Fruit fly (Drosophila melanogaster) whole organism, embryonic: ENCODE measurements around the gene scrib.

Source experiments
- Adf1 ChIP-seq: fragments of 200-800 bp; sonication (Bioruptor generic); IDR thresholded peaks from 2 replicates; pipeline ENCODE4 v1.3.6; 2022; ENCODE audit warnings: missing biosample characterization, missing genetic modification characterization
- Bdp1 ChIP-seq: fragments of 200-800 bp; sonication (Bioruptor generic); optimal IDR thresholded peaks from 3 replicates; lab custom pipeline; 2016; ENCODE audit warnings: missing biosample characterization, missing genetic modification characterization
- Bgb ChIP-seq: fragments of 200-800 bp; sonication (Bioruptor generic); IDR thresholded peaks from 2 replicates; pipeline ENCODE4 v1.3.6; 2022; ENCODE audit warnings: missing biosample characterization, missing genetic modification characterization; ENCODE audit not compliant: partially characterized antibody
- Blimp-1 ChIP-seq: fragments of 200-800 bp; sonication (Bioruptor generic); optimal IDR thresholded peaks from 3 replicates; lab custom pipeline; 2018; ENCODE audit warnings: missing biosample characterization, missing genetic modification characterization, mild to moderate bottlenecking, moderate library complexity, missing genetic modification reagents
- CG10431 ChIP-seq: fragments of 200-800 bp; sonication (Bioruptor generic); optimal IDR thresholded peaks from 3 replicates; lab custom pipeline; 2018; ENCODE audit warnings: missing biosample characterization, mild to moderate bottlenecking, missing genetic modification characterization
- CG12659 ChIP-seq: fragments of 200-800 bp; sonication (Bioruptor generic); optimal IDR thresholded peaks from 3 replicates; lab custom pipeline; 2017; ENCODE audit warnings: mild to moderate bottlenecking, missing biosample characterization, missing genetic modification reagents, missing genetic modification characterization
- CG13296 ChIP-seq: fragments of 200-800 bp; sonication (Bioruptor generic); optimal IDR thresholded peaks from 3 replicates; lab custom pipeline; 2018; ENCODE audit warnings: missing biosample characterization, mild to moderate bottlenecking, missing genetic modification characterization
- CG17568 ChIP-seq: fragments of 200-800 bp; sonication (Bioruptor generic); optimal IDR thresholded peaks from 2 replicates; lab custom pipeline; 2018; ENCODE audit warnings: missing biosample characterization, mild to moderate bottlenecking, missing genetic modification characterization, moderate library complexity
- CG30020 ChIP-seq: fragments of 200-800 bp; optimal IDR thresholded peaks from 2 replicates; lab custom pipeline; 2019; ENCODE audit warnings: missing biosample characterization, mild to moderate bottlenecking, missing genetic modification characterization, moderate library complexity
- CG3163 ChIP-seq: fragments of 200-800 bp; sonication (Bioruptor generic); optimal IDR thresholded peaks from 3 replicates; lab custom pipeline; 2016; ENCODE audit warnings: missing biosample characterization, missing genetic modification characterization
- CG32532 ChIP-seq: fragments of 200-800 bp; sonication (Bioruptor generic); IDR thresholded peaks from 2 replicates; pipeline ENCODE4 v1.3.6; 2022; ENCODE audit warnings: missing biosample characterization, missing genetic modification characterization
- CG3847 ChIP-seq: fragments of 200-800 bp; sonication (Bioruptor generic); IDR thresholded peaks from 2 replicates; pipeline ENCODE4 v1.3.6; 2022; ENCODE audit warnings: missing biosample characterization, missing genetic modification characterization
- CG3995 ChIP-seq: fragments of 200-800 bp; sonication (Bioruptor generic); optimal IDR thresholded peaks from 3 replicates; lab custom pipeline; 2016; ENCODE audit warnings: missing biosample characterization, missing genetic modification characterization
- CG4617 ChIP-seq: fragments of 200-800 bp; sonication (Bioruptor generic); optimal IDR thresholded peaks from 3 replicates; lab custom pipeline; 2016; ENCODE audit warnings: missing biosample characterization, missing genetic modification characterization, borderline replicate concordance
- CG4820 ChIP-seq: fragments of 200-800 bp; sonication (Bioruptor generic); optimal IDR thresholded peaks from 3 replicates; lab custom pipeline; 2016; ENCODE audit warnings: missing biosample characterization, missing genetic modification characterization
- CG7556 ChIP-seq: fragments of 200-800 bp; sonication (Bioruptor generic); optimal IDR thresholded peaks from 2 replicates; lab custom pipeline; 2017; ENCODE audit warnings: missing biosample characterization, mild to moderate bottlenecking, missing genetic modification characterization
- CG7786 ChIP-seq: fragments of 200-800 bp; sonication (Bioruptor generic); optimal IDR thresholded peaks from 2 replicates; lab custom pipeline; 2016; ENCODE audit warnings: missing biosample characterization, missing genetic modification characterization
- CG8388 ChIP-seq: fragments of 200-800 bp; sonication (Bioruptor generic); optimal IDR thresholded peaks from 2 replicates; lab custom pipeline; 2019; ENCODE audit warnings: missing biosample characterization, mild to moderate bottlenecking, missing genetic modification characterization, moderate library complexity
- Camta ChIP-seq: fragments of 200-800 bp; sonication (Bioruptor generic); optimal IDR thresholded peaks from 2 replicates; lab custom pipeline; 2016; ENCODE audit warnings: missing biosample characterization, missing genetic modification characterization
- Drgx ChIP-seq: fragments of 200-800 bp; sonication (Bioruptor generic); IDR thresholded peaks from 2 replicates; pipeline ENCODE4 v1.3.6; 2022; ENCODE audit warnings: missing biosample characterization, missing genetic modification characterization
- ERR ChIP-seq: fragments of 200-800 bp; sonication (Bioruptor generic); optimal IDR thresholded peaks from 2 replicates; lab custom pipeline; 2016; ENCODE audit warnings: missing biosample characterization, missing genetic modification characterization
- Gsc ChIP-seq: fragments of 200-800 bp; sonication (Bioruptor generic); IDR thresholded peaks from 2 replicates; pipeline ENCODE4 v1.3.6; 2022; ENCODE audit warnings: missing biosample characterization, missing genetic modification characterization
- HLHmδ ChIP-seq: fragments of 200-800 bp; sonication (Bioruptor generic); optimal IDR thresholded peaks from 2 replicates; lab custom pipeline; 2018; ENCODE audit warnings: missing biosample characterization, mild to moderate bottlenecking, missing genetic modification characterization, moderate library complexity
- HmgD ChIP-seq: fragments of 200-800 bp; sonication (Bioruptor generic); optimal IDR thresholded peaks from 3 replicates; lab custom pipeline; 2016; ENCODE audit warnings: missing biosample characterization, missing genetic modification characterization
- HmgZ ChIP-seq: fragments of 200-800 bp; sonication (Bioruptor generic); optimal IDR thresholded peaks from 2 replicates; lab custom pipeline; 2018; ENCODE audit warnings: missing biosample characterization, mild to moderate bottlenecking, missing genetic modification characterization
- Lpt ChIP-seq: fragments of >200 bp; optimal IDR thresholded peaks from 2 replicates; lab custom pipeline; 2018; ENCODE audit warnings: missing biosample characterization, missing genetic modification characterization
- Meics ChIP-seq: fragments of 200-800 bp; sonication (Bioruptor generic); optimal IDR thresholded peaks from 2 replicates; lab custom pipeline; 2017; ENCODE audit warnings: missing biosample characterization, mild to moderate bottlenecking, missing genetic modification characterization
- NK7.1 ChIP-seq: fragments of 200-800 bp; sonication (Bioruptor generic); optimal IDR thresholded peaks from 3 replicates; lab custom pipeline; 2016; ENCODE audit warnings: missing biosample characterization, missing genetic modification characterization
- NfI ChIP-seq: fragments of 200-800 bp; sonication (Bioruptor generic); optimal IDR thresholded peaks from 3 replicates; lab custom pipeline; 2018; ENCODE audit warnings: missing biosample characterization, mild to moderate bottlenecking, missing genetic modification characterization, moderate library complexity
- Oaz ChIP-seq: fragments of 200-800 bp; sonication (Bioruptor generic); IDR thresholded peaks from 2 replicates; pipeline ENCODE4 v1.3.6; 2022; ENCODE audit warnings: missing biosample characterization, missing genetic modification characterization
- Oli ChIP-seq: fragments of 200-800 bp; sonication (Bioruptor generic); optimal IDR thresholded peaks from 2 replicates; lab custom pipeline; 2018; ENCODE audit warnings: missing biosample characterization, mild to moderate bottlenecking, missing genetic modification characterization, moderate library complexity
- Trl ChIP-seq, 3 experiments: fragments of >200 bp in 2 of 3; fragments of 200-800 bp in 1 of 3; sonication (Bioruptor generic) in 1 of 3; optimal IDR thresholded peaks; 2 replicates in 1 of 3; 3 replicates in 2 of 3; lab custom pipeline; 2016 to 2017; ENCODE audit warnings: missing biosample characterization in 1 of 3, missing genetic modification characterization in 1 of 3
- cg ChIP-seq: fragments of 200-800 bp; sonication (Bioruptor generic); optimal IDR thresholded peaks from 3 replicates; lab custom pipeline; 2019; ENCODE audit warnings: missing biosample characterization, mild to moderate bottlenecking, missing genetic modification characterization, moderate library complexity
- corto ChIP-seq: fragments of 200-800 bp; sonication (Bioruptor generic); optimal IDR thresholded peaks from 2 replicates; lab custom pipeline; 2016; ENCODE audit warnings: missing biosample characterization, mild to moderate bottlenecking, missing genetic modification characterization, moderate library complexity
- crc ChIP-seq: fragments of 200-800 bp; sonication (Bioruptor generic); optimal IDR thresholded peaks from 2 replicates; lab custom pipeline; 2016; ENCODE audit warnings: missing biosample characterization, missing genetic modification characterization
- eve ChIP-seq, 2 experiments: fragments of >200 bp; optimal IDR thresholded peaks; 2 replicates each; lab custom pipeline; 2017; ENCODE audit warnings: missing biosample characterization in 2 of 2, missing genetic modification characterization in 2 of 2
- ewg ChIP-seq: fragments of 200-800 bp; sonication (Bioruptor generic); optimal IDR thresholded peaks from 3 replicates; lab custom pipeline; 2017; ENCODE audit warnings: mild to moderate bottlenecking, missing biosample characterization, missing genetic modification reagents, missing genetic modification characterization
- exex ChIP-seq: fragments of 200-800 bp; sonication (Bioruptor generic); optimal IDR thresholded peaks from 4 replicates; lab custom pipeline; 2018; ENCODE audit warnings: missing biosample characterization, mild to moderate bottlenecking, missing genetic modification characterization, moderate library complexity
- gem ChIP-seq: fragments of 200-800 bp; sonication (Bioruptor generic); optimal IDR thresholded peaks from 2 replicates; lab custom pipeline; 2019; ENCODE audit warnings: missing biosample characterization, mild to moderate bottlenecking, missing genetic modification characterization, moderate library complexity
- klu ChIP-seq: fragments of 200-800 bp; sonication (Bioruptor generic); IDR thresholded peaks from 2 replicates; pipeline ENCODE4 v1.3.6; 2022; ENCODE audit warnings: missing biosample characterization, missing genetic modification characterization
- lbe ChIP-seq: fragments of 200-800 bp; sonication (Bioruptor generic); optimal IDR thresholded peaks from 2 replicates; lab custom pipeline; 2016; ENCODE audit warnings: missing biosample characterization, mild to moderate bottlenecking, missing genetic modification characterization
- nom ChIP-seq: fragments of 200-800 bp; sonication (Bioruptor generic); optimal IDR thresholded peaks from 2 replicates; lab custom pipeline; 2017; ENCODE audit warnings: missing biosample characterization, missing genetic modification characterization, mild to moderate bottlenecking, moderate library complexity, missing genetic modification reagents
- oc ChIP-seq: fragments of 200-800 bp; sonication (Bioruptor generic); optimal IDR thresholded peaks from 2 replicates; lab custom pipeline; 2018; ENCODE audit warnings: missing biosample characterization, mild to moderate bottlenecking, missing genetic modification characterization, moderate library complexity
- stc ChIP-seq: fragments of 200-800 bp; sonication (Bioruptor generic); IDR thresholded peaks from 2 replicates; pipeline ENCODE4 v1.3.6; 2022; ENCODE audit warnings: missing biosample characterization, missing genetic modification characterization
- stwl ChIP-seq: fragments of 200-800 bp; sonication (Bioruptor generic); optimal IDR thresholded peaks from 3 replicates; lab custom pipeline; 2018; ENCODE audit warnings: missing biosample characterization, mild to moderate bottlenecking, missing genetic modification characterization, moderate library complexity
- unpg ChIP-seq: fragments of 200-800 bp; sonication (Bioruptor generic); optimal IDR thresholded peaks from 3 replicates; lab custom pipeline; 2018; ENCODE audit warnings: missing biosample characterization, mild to moderate bottlenecking, missing genetic modification characterization, moderate library complexity
- wek ChIP-seq: fragments of 200-800 bp; sonication (Bioruptor generic); optimal IDR thresholded peaks from 3 replicates; lab custom pipeline; 2018; ENCODE audit warnings: missing biosample characterization, mild to moderate bottlenecking, missing genetic modification characterization, moderate library complexity
- zen ChIP-seq: fragments of 200-800 bp; sonication (Bioruptor generic); optimal IDR thresholded peaks from 3 replicates; lab custom pipeline; 2018; ENCODE audit warnings: missing biosample characterization, mild to moderate bottlenecking, missing genetic modification characterization, moderate library complexity
- zfh1 ChIP-seq: fragments of 200-800 bp; sonication (Bioruptor generic); IDR thresholded peaks from 3 replicates; pipeline ENCODE4 v1.3.6; 2022; ENCODE audit warnings: missing biosample characterization, missing genetic modification characterization

Gene scrib

dm6 chr3R:26535568-26536029, 551 bp upstream of the scrib start:
- TF ChIP-seq Adf1 (GFP tag; lab: Robert Waterston, UW) (peak; percentile 85), eve (GFP tag; optimal IDR thresholded peaks at IDR 0.05; lab: Kevin White, UChicago) (peak in 1 of 2 experiments; percentile 52), cg (GFP tag; lab: Kevin White, UChicago) (no peak), NK7.1 (GFP tag; lab: Kevin White, UChicago) (no peak), CG13296 (GFP tag; lab: Kevin White, UChicago) (peak; percentile 34), Drgx (GFP tag; lab: Robert Waterston, UW) (peak; percentile 68), Oaz (GFP tag; lab: Robert Waterston, UW) (no peak), nom (GFP tag; lab: Kevin White, UChicago) (peak; percentile 98), HmgD (GFP tag; lab: Kevin White, UChicago) (no peak), Blimp-1 (GFP tag; lab: Kevin White, UChicago) (peak; percentile 84), zen (tag; lab: Kevin White, UChicago) (no peak), Gsc (no peak), corto (GFP tag; lab: Kevin White, UChicago) (peak; percentile 52), CG3163 (GFP tag; lab: Kevin White, UChicago) (peak; percentile 88), lbe (GFP tag; lab: Kevin White, UChicago) (peak; percentile 34), Bdp1 (GFP tag; lab: Kevin White, UChicago) (no peak), Trl (optimal IDR thresholded peaks at IDR 0.05; lab: Kevin White, UChicago) (peak; percentile 79 to 91), Trl (GFP tag; optimal IDR thresholded peaks at IDR 0.05; lab: Kevin White, UChicago) (no peak), unpg (no peak), CG4617 (GFP tag; lab: Kevin White, UChicago) (no peak), Camta (GFP tag; lab: Kevin White, UChicago) (no peak), wek (GFP tag; lab: Kevin White, UChicago) (no peak), stwl (tag; lab: Kevin White, UChicago) (no peak), klu (no peak)

DNA sequence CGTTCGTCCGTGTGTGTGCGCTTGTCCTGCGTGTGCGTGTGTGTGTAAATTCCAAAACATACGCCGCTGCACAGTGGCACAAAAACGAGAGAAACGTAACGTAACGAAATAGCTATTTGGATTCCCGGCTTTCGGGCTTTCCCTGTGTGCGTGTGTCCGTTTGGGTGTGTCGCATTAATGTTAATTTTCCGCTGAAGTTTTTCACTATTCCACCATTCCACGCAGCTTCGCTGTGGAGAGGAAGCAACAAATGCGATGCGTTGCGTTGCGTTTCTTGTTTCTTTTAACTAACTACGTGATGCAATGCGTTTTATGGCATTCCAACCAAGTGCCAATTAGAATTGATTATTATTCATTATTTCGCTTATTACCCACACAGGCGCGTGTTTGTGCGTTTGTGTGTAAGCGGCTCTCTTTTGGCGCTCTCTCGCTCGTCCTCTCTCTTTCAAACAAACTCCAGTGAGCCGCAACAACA, 634 bp downstream of the scrib start:
- TF ChIP-seq Oli (tag; lab: Kevin White, UChicago) (peak; percentile 42), crc (GFP tag; lab: Kevin White, UChicago) (peak; percentile 21), ERR (GFP tag; lab: Kevin White, UChicago) (peak; percentile 19), CG12659 (GFP tag; lab: Kevin White, UChicago) (no peak), oc (tag; lab: Kevin White, UChicago) (no peak), CG30020 (tag; lab: Kevin White, UChicago) (no peak), CG4820 (no peak), Meics (GFP tag; lab: Kevin White, UChicago) (peak; percentile 47), Camta (GFP tag; lab: Kevin White, UChicago) (peak; percentile 30), CG17568 (GFP tag; lab: Kevin White, UChicago) (peak; percentile 35), Bgb (no peak), CG3847 (GFP tag; lab: Robert Waterston, UW) (no peak), stc (GFP tag; lab: Robert Waterston, UW) (no peak), zfh1 (GFP tag; lab: Robert Waterston, UW) (peak; percentile 48; the same call in 1 of the 3 replicates), Lpt (GFP tag; lab: Kevin White, UChicago) (no peak), Oaz (GFP tag; lab: Robert Waterston, UW) (no peak), NfI (peak; percentile 4), CG7786 (peak; percentile 24), CG8388 (GFP tag; lab: Kevin White, UChicago) (no peak), exex (tag; lab: Kevin White, UChicago) (no peak), CG3995 (GFP tag; lab: Kevin White, UChicago) (no peak), CG7556 (GFP tag; lab: Kevin White, UChicago) (peak; percentile 40), ewg (GFP tag; lab: Kevin White, UChicago) (no peak), CG10431 (GFP tag; lab: Kevin White, UChicago) (no peak), HmgZ (tag; lab: Kevin White, UChicago) (no peak), HLHmδ (no peak), eve (GFP tag; optimal IDR thresholded peaks at IDR 0.05; lab: Kevin White, UChicago) (peak in 1 of 2 experiments; percentile 52), CG32532 (GFP tag; lab: Robert Waterston, UW) (peak; percentile 14; the same call in 1 of the 2 replicates), gem (peak; percentile 52)
